Fruit fly (Drosophila melanogaster) whole organism, wandering third instar larva: ENCODE measurements around the gene pon.

Source experiments
- pan ChIP-seq: fragments of >200 bp; optimal IDR thresholded peaks from 2 replicates; lab custom pipeline; 2017
- usp ChIP-seq: fragments of >200 bp; optimal IDR thresholded peaks from 2 replicates; lab custom pipeline; 2017; ENCODE audit warnings: missing biosample characterization, missing genetic modification characterization

DNA sequence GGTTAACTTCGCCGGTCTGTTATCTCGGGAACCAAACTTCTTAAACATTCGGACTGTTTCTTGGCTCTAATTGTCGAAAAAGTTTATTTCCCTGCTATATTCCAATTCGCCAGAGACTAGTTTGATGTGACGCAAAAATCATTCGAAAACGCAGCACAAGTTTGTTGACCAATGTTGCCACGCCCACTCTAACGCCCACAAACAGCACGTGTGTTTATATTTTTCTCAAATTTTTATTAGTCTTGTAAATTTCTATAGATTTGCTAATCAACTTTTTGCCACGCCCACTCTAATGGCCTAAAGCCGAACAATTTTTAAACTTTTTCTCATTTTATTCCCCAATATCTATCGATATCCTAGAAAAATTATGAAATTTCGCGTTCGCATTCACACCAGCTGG, 5.3 kb upstream of the pon start, which contains the start of gene Alms1b:
- no peak for TF ChIP-seq pan
- no peak for TF ChIP-seq usp
